Worm (Caenorhabditis elegans): ENCODE measurements around the gene F46E10.2.

DNA sequence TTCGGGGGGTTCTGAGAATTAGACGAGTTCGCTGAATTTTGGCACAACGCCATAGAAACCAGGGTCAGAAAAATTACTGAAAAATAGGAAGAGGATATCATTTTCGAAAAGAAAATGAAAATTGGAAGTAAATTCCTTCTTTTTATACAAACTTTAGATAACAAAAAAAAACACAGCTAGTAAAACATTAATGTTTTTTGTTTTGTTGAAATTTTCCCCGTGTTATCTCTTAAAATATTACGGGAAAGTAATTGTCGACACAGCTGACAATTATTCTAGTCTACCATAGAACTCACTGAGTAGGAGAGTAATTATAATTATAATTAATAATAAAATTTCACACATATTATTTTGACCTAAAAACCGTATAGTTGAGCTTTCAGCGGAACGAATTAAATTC is 38.9 kb downstream of the F46E10.2 start, which contains the start of gene spp-26:
- TF ChIP-seq ama-1 (optimal IDR thresholded peaks at IDR 0.05), result no peak
- no peak for TF ChIP-seq flt-1 (GFP tag; IDR thresholded peaks at IDR 0.05)
- TF ChIP-seq sea-1 (GFP tag; conservative IDR thresholded peaks at IDR 0.05), result no peak
- TF ChIP-seq ceh-36 (tag; optimal IDR thresholded peaks at IDR 0.05), result no peak
- TF ChIP-seq pes-1 (GFP tag; IDR thresholded peaks at IDR 0.05), result no peak
- no peak for TF ChIP-seq tbx-11 (GFP tag; IDR thresholded peaks at IDR 0.05)
- no peak for TF ChIP-seq B0310.2 (tag; optimal IDR thresholded peaks at IDR 0.05)
- no peak for TF ChIP-seq hmg-4 (GFP tag; optimal IDR thresholded peaks at IDR 0.05)
- TF ChIP-seq aly-1 (tag; optimal IDR thresholded peaks at IDR 0.05), result no peak
- no peak for TF ChIP-seq hmbx-1 (tag; optimal IDR thresholded peaks at IDR 0.05)
- TF ChIP-seq tra-4 (tag; optimal IDR thresholded peaks at IDR 0.05), result no peak
- no peak for TF ChIP-seq ceh-13 (GFP tag; optimal IDR thresholded peaks at IDR 0.05)
